Fruit fly (Drosophila melanogaster) S2 (cell line): ENCODE data around the gene CG17129.

Experiments
- CG8478 ChIP-seq: fragments of >200 bp; optimal IDR thresholded peaks from 2 replicates; lab custom pipeline; 2018
- CTCF ChIP-seq, 2 experiments: fragments of >200 bp; optimal IDR thresholded peaks; 2 replicates each; lab custom pipeline; 2018

- TF ChIP-seq CTCF (optimal IDR thresholded peaks at IDR 0.05; lab: Kevin White, UChicago) (no peak), CG8478 (no peak)
These were observed 46.5 kb upstream of the CG17129 start for dm6 chr3L:726486-727180.
